Fruit fly (Drosophila melanogaster): ENCODE results near the gene CG31676.

DNA sequence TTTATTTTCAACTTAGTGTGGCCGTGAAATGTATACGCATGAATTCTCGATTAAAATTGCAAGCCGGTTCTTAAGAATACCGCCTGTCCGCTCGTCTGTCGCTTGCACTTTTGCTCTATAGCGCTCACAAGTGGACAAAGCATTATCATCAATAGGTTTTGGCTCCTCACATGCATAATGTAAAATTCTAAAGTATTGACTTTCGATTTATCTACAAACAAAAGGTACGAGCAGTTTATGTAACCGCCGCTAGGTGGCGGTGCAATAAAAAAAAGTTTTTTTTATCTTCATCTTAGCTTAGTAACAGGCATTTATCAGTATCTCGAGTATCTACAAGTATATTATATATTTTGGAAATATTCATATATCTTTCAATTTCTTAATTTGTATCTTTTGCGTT lies 14.3 kb upstream of the CG31676 start:
- TF ChIP-seq cic (GFP tag; optimal IDR thresholded peaks at IDR 0.05) (no peak), Mnt (GFP tag; optimal IDR thresholded peaks at IDR 0.05) (no peak)
